Fruit fly (Drosophila melanogaster) whole organism, embryonic: ENCODE results near the gene CG42395.

Source experiments
- Bgb ChIP-seq: fragments of 200-800 bp; sonication (Bioruptor generic); IDR thresholded peaks from 2 replicates; pipeline ENCODE4 v1.3.6; 2022; ENCODE audit warnings: missing biosample characterization, missing genetic modification characterization; ENCODE audit not compliant: partially characterized antibody
- BtbVII ChIP-seq: fragments of 200-800 bp; sonication (Bioruptor generic); optimal IDR thresholded peaks from 3 replicates; lab custom pipeline; 2017; ENCODE audit warnings: missing biosample characterization, mild to moderate bottlenecking, missing genetic modification characterization
- CG10543 ChIP-seq: fragments of 200-800 bp; sonication (Bioruptor generic); optimal IDR thresholded peaks from 3 replicates; lab custom pipeline; 2017; ENCODE audit warnings: missing biosample characterization, mild to moderate bottlenecking, missing genetic modification characterization, moderate library complexity
- CG11398 ChIP-seq: fragments of 200-800 bp; sonication (Bioruptor generic); optimal IDR thresholded peaks from 2 replicates; lab custom pipeline; 2016; ENCODE audit warnings: missing biosample characterization, missing genetic modification characterization
- CG13287 ChIP-seq: fragments of 200-800 bp; sonication (Bioruptor generic); IDR thresholded peaks from 2 replicates; pipeline ENCODE4 v1.3.6; 2022; ENCODE audit warnings: missing biosample characterization, missing genetic modification characterization; ENCODE audit not compliant: partially characterized antibody
- CG13624 ChIP-seq: fragments of 200-800 bp; sonication (Bioruptor generic); optimal IDR thresholded peaks from 2 replicates; lab custom pipeline; 2016; ENCODE audit warnings: missing biosample characterization, missing genetic modification characterization
- CG13894 ChIP-seq: fragments of 200-800 bp; sonication (Bioruptor generic); optimal IDR thresholded peaks from 3 replicates; lab custom pipeline; 2018; ENCODE audit warnings: missing biosample characterization, mild to moderate bottlenecking, missing genetic modification characterization, moderate library complexity
- CG14710 ChIP-seq: fragments of 200-800 bp; sonication (Bioruptor generic); optimal IDR thresholded peaks from 3 replicates; lab custom pipeline; 2019; ENCODE audit warnings: missing biosample characterization, mild to moderate bottlenecking, missing genetic modification characterization, moderate library complexity
- CG15514 ChIP-seq: fragments of 200-800 bp; sonication (Bioruptor generic); optimal IDR thresholded peaks from 3 replicates; lab custom pipeline; 2017; ENCODE audit warnings: missing biosample characterization, missing genetic modification characterization, mild to moderate bottlenecking, moderate library complexity, missing genetic modification reagents
- CG15601 ChIP-seq: fragments of 200-800 bp; sonication (Bioruptor generic); optimal IDR thresholded peaks from 3 replicates; lab custom pipeline; 2019; ENCODE audit warnings: missing biosample characterization, mild to moderate bottlenecking, missing genetic modification characterization, moderate library complexity
- CG16863 ChIP-seq: fragments of 200-800 bp; sonication (Bioruptor generic); optimal IDR thresholded peaks from 3 replicates; lab custom pipeline; 2016; ENCODE audit warnings: missing biosample characterization, missing genetic modification characterization
- CG17186 ChIP-seq: fragments of 200-800 bp; sonication (Bioruptor generic); optimal IDR thresholded peaks from 3 replicates; lab custom pipeline; 2017; ENCODE audit warnings: missing biosample characterization, missing genetic modification reagents, missing genetic modification characterization
- CG1792 ChIP-seq: fragments of 200-800 bp; sonication (Bioruptor generic); optimal IDR thresholded peaks from 2 replicates; lab custom pipeline; 2016; ENCODE audit warnings: missing biosample characterization, missing genetic modification characterization
- CG2116 ChIP-seq: fragments of 200-800 bp; sonication (Bioruptor generic); optimal IDR thresholded peaks from 3 replicates; lab custom pipeline; 2018; ENCODE audit warnings: missing biosample characterization, mild to moderate bottlenecking, missing genetic modification characterization
- CG4820 ChIP-seq: fragments of 200-800 bp; sonication (Bioruptor generic); optimal IDR thresholded peaks from 3 replicates; lab custom pipeline; 2016; ENCODE audit warnings: missing biosample characterization, missing genetic modification characterization
- CG6765 ChIP-seq: fragments of 200-800 bp; sonication (Bioruptor generic); optimal IDR thresholded peaks from 3 replicates; lab custom pipeline; 2017; ENCODE audit warnings: missing biosample characterization, mild to moderate bottlenecking, missing genetic modification characterization
- CG8478 ChIP-seq: fragments of >200 bp; optimal IDR thresholded peaks from 2 replicates; lab custom pipeline; 2018
- CG9932 ChIP-seq: fragments of 200-800 bp; sonication (Bioruptor generic); IDR thresholded peaks from 2 replicates; pipeline ENCODE4 v1.3.6; 2022; ENCODE audit warnings: missing biosample characterization, missing genetic modification characterization
- CHES-1-like ChIP-seq: fragments of 200-800 bp; sonication (Bioruptor generic); optimal IDR thresholded peaks from 2 replicates; lab custom pipeline; 2016; ENCODE audit warnings: missing biosample characterization, missing genetic modification characterization
- Camta ChIP-seq: fragments of 200-800 bp; sonication (Bioruptor generic); optimal IDR thresholded peaks from 2 replicates; lab custom pipeline; 2016; ENCODE audit warnings: missing biosample characterization, missing genetic modification characterization
- CrebB ChIP-seq: fragments of 200-800 bp; sonication (Bioruptor generic); optimal IDR thresholded peaks from 3 replicates; lab custom pipeline; 2018; ENCODE audit warnings: missing biosample characterization, mild to moderate bottlenecking, missing genetic modification characterization
- ERR ChIP-seq: fragments of 200-800 bp; sonication (Bioruptor generic); optimal IDR thresholded peaks from 2 replicates; lab custom pipeline; 2016; ENCODE audit warnings: missing biosample characterization, missing genetic modification characterization
- Fer1 ChIP-seq: fragments of 200-800 bp; sonication (Bioruptor generic); optimal IDR thresholded peaks from 2 replicates; lab custom pipeline; 2017; ENCODE audit warnings: missing biosample characterization, mild to moderate bottlenecking, missing genetic modification characterization
- Fer2 ChIP-seq: fragments of 200-800 bp; sonication (Bioruptor generic); optimal IDR thresholded peaks from 2 replicates; lab custom pipeline; 2018; ENCODE audit warnings: missing biosample characterization, mild to moderate bottlenecking, missing genetic modification characterization, moderate library complexity
- Jarid2 ChIP-seq: fragments of 200-800 bp; sonication (Bioruptor generic); optimal IDR thresholded peaks from 3 replicates; lab custom pipeline; 2017; ENCODE audit warnings: mild to moderate bottlenecking, missing biosample characterization, missing genetic modification reagents, missing genetic modification characterization
- MESR4 ChIP-seq: fragments of 200-800 bp; sonication (Bioruptor generic); optimal IDR thresholded peaks from 2 replicates; lab custom pipeline; 2018; ENCODE audit warnings: missing biosample characterization, mild to moderate bottlenecking, missing genetic modification characterization, moderate library complexity
- NfI ChIP-seq: fragments of 200-800 bp; sonication (Bioruptor generic); optimal IDR thresholded peaks from 3 replicates; lab custom pipeline; 2018; ENCODE audit warnings: missing biosample characterization, mild to moderate bottlenecking, missing genetic modification characterization, moderate library complexity
- Poxn ChIP-seq: fragments of 200-800 bp; sonication (Bioruptor generic); IDR thresholded peaks from 2 replicates; pipeline ENCODE4 v1.3.6; 2022; ENCODE audit warnings: missing biosample characterization, missing genetic modification characterization
- Six4 ChIP-seq: fragments of 200-800 bp; sonication (Bioruptor generic); optimal IDR thresholded peaks from 2 replicates; lab custom pipeline; 2016; ENCODE audit warnings: missing biosample characterization, missing genetic modification characterization
- Tbp ChIP-seq: fragments of >200 bp; optimal IDR thresholded peaks from 2 replicates; lab custom pipeline; 2018; ENCODE audit warnings: missing biosample characterization, missing genetic modification characterization
- ab ChIP-seq: fragments of 200-800 bp; sonication (Bioruptor generic); optimal IDR thresholded peaks from 2 replicates; lab custom pipeline; 2016; ENCODE audit warnings: missing biosample characterization, missing genetic modification characterization
- abd-A ChIP-seq: fragments of 200-800 bp; sonication (Bioruptor generic); optimal IDR thresholded peaks from 3 replicates; lab custom pipeline; 2019; ENCODE audit warnings: missing biosample characterization, mild to moderate bottlenecking, missing genetic modification characterization, moderate library complexity
- ase ChIP-seq: fragments of 200-800 bp; sonication (Bioruptor generic); IDR thresholded peaks from 3 replicates; pipeline ENCODE4 v1.3.6; 2022; ENCODE audit warnings: missing biosample characterization, missing genetic modification characterization
- bsh ChIP-seq, 2 experiments: fragments of 200-800 bp; sonication (Bioruptor generic); optimal IDR thresholded peaks; 2 replicates each; lab custom pipeline; 2017 to 2018; ENCODE audit warnings: mild to moderate bottlenecking in 2 of 2, missing biosample characterization in 2 of 2, missing genetic modification characterization in 2 of 2, moderate library complexity in 1 of 2
- cad ChIP-seq: fragments of >200 bp; optimal IDR thresholded peaks from 2 replicates; lab custom pipeline; 2017; ENCODE audit warnings: missing biosample characterization, missing genetic modification characterization
- chif ChIP-seq, 2 experiments: fragments of 200-800 bp; sonication (Bioruptor generic); optimal IDR thresholded peaks; 3 replicates each; lab custom pipeline; 2016; ENCODE audit warnings: missing biosample characterization in 2 of 2, missing genetic modification characterization in 2 of 2
- chinmo ChIP-seq: fragments of 200-800 bp; sonication (Bioruptor generic); IDR thresholded peaks from 4 replicates; pipeline ENCODE4 v1.3.6; 2022; ENCODE audit warnings: missing biosample characterization, missing genetic modification characterization; ENCODE audit not compliant: partially characterized antibody
- ewg ChIP-seq: fragments of 200-800 bp; sonication (Bioruptor generic); optimal IDR thresholded peaks from 3 replicates; lab custom pipeline; 2017; ENCODE audit warnings: mild to moderate bottlenecking, missing biosample characterization, missing genetic modification reagents, missing genetic modification characterization
- gem ChIP-seq: fragments of 200-800 bp; sonication (Bioruptor generic); optimal IDR thresholded peaks from 2 replicates; lab custom pipeline; 2019; ENCODE audit warnings: missing biosample characterization, mild to moderate bottlenecking, missing genetic modification characterization, moderate library complexity
- lab ChIP-seq: fragments of 200-800 bp; sonication (Bioruptor generic); optimal IDR thresholded peaks from 3 replicates; lab custom pipeline; 2017; ENCODE audit warnings: missing biosample characterization, missing genetic modification characterization, mild to moderate bottlenecking, moderate library complexity, missing genetic modification reagents
- lmd ChIP-seq: fragments of 200-800 bp; sonication (Bioruptor generic); IDR thresholded peaks from 2 replicates; pipeline ENCODE4 v1.3.6; 2022; ENCODE audit warnings: missing biosample characterization, missing genetic modification characterization
- nau ChIP-seq: fragments of 200-800 bp; sonication (Bioruptor generic); optimal IDR thresholded peaks from 3 replicates; lab custom pipeline; 2017; ENCODE audit warnings: missing biosample characterization, mild to moderate bottlenecking, missing genetic modification characterization, missing genetic modification reagents
- nerfin-2 ChIP-seq: fragments of 200-800 bp; sonication (Bioruptor generic); IDR thresholded peaks from 2 replicates; pipeline ENCODE4 v1.3.6; 2022; ENCODE audit warnings: missing biosample characterization, missing genetic modification characterization; ENCODE audit not compliant: partially characterized antibody
- nom ChIP-seq: fragments of 200-800 bp; sonication (Bioruptor generic); optimal IDR thresholded peaks from 2 replicates; lab custom pipeline; 2017; ENCODE audit warnings: missing biosample characterization, missing genetic modification characterization, mild to moderate bottlenecking, moderate library complexity, missing genetic modification reagents
- phol ChIP-seq: fragments of 200-800 bp; sonication (Bioruptor generic); optimal IDR thresholded peaks from 3 replicates; lab custom pipeline; 2018; ENCODE audit warnings: missing biosample characterization, mild to moderate bottlenecking, missing genetic modification characterization, moderate library complexity
- rib ChIP-seq: fragments of 200-800 bp; sonication (Bioruptor generic); IDR thresholded peaks from 2 replicates; pipeline ENCODE4 v1.3.6; 2022; ENCODE audit warnings: missing biosample characterization, missing genetic modification characterization
- sr ChIP-seq: fragments of 200-800 bp; sonication (Bioruptor generic); IDR thresholded peaks from 3 replicates; pipeline ENCODE4 v1.3.6; 2022; ENCODE audit warnings: missing biosample characterization, missing genetic modification characterization
- sug ChIP-seq: fragments of 200-800 bp; optimal IDR thresholded peaks from 2 replicates; lab custom pipeline; 2019; ENCODE audit warnings: missing biosample characterization, mild to moderate bottlenecking, missing genetic modification characterization, moderate library complexity
- vvl ChIP-seq: fragments of 200-800 bp; sonication (Bioruptor generic); IDR thresholded peaks from 2 replicates; pipeline ENCODE4 v1.3.6; 2022; ENCODE audit warnings: missing biosample characterization, missing genetic modification characterization
- yki ChIP-seq: fragments of >200 bp; optimal IDR thresholded peaks from 3 replicates; lab custom pipeline; 2018

The CG42395 gene

dm6 chrX:9581869-9582268 is 5.8 kb upstream of the CG42395 start (continued):
- TF ChIP-seq bsh (GFP tag; optimal IDR thresholded peaks at IDR 0.05; lab: Kevin White, UChicago) (no peak), sr (GFP tag; lab: Robert Waterston, UW) (0 out of 3 replicates have a peak, but pooled peaks have one; percentile 44), ab (GFP tag; lab: Kevin White, UChicago) (no peak), CG13287 (peak; percentile 20; the same call in 1 of the 2 replicates), Fer2 (tag; lab: Kevin White, UChicago) (no peak), nom (GFP tag; lab: Kevin White, UChicago) (peak; percentile 9), abd-A (tag; lab: Kevin White, UChicago) (peak; percentile 96), ase (GFP tag; lab: Robert Waterston, UW) (no peak), CG1792 (GFP tag; lab: Kevin White, UChicago) (no peak), CG15601 (tag; lab: Kevin White, UChicago) (no peak), Jarid2 (no peak), Bgb (peak; percentile 30; the same call in 1 of the 2 replicates), CrebB (peak; percentile 19), sug (tag; lab: Kevin White, UChicago) (no peak), CG9932 (GFP tag; lab: Robert Waterston, UW) (0 out of 2 replicates have a peak, but pooled peaks have one; percentile 8), yki (no peak), Poxn (GFP tag; lab: Robert Waterston, UW) (no peak), CG6765 (GFP tag; lab: Kevin White, UChicago) (peak; percentile 14), CG2116 (GFP tag; lab: Kevin White, UChicago) (peak; percentile 2), ewg (GFP tag; lab: Kevin White, UChicago) (peak; percentile 74), nau (peak; percentile 28), CG10543 (peak; percentile 42), CG4820 (GFP tag; lab: Kevin White, UChicago) (no peak), vvl (GFP tag; lab: Robert Waterston, UW) (no peak), lmd (GFP tag; lab: Robert Waterston, UW) (no peak), Fer1 (GFP tag; lab: Kevin White, UChicago) (peak; percentile 4), BtbVII (GFP tag; lab: Kevin White, UChicago) (peak; percentile 68), CG15514 (GFP tag; lab: Kevin White, UChicago) (peak; percentile 32), CG13894 (tag; lab: Kevin White, UChicago) (peak; percentile 85), CG13624 (GFP tag; lab: Kevin White, UChicago) (no peak), CG8478 (peak; percentile 52), rib (GFP tag; lab: Robert Waterston, UW) (0 out of 2 replicates have a peak, but pooled peaks have one; percentile 31)
- TF ChIP-seq, all 482 proteins: peak for 37

dm6 chrX:9580544-9580943 is 4.5 kb upstream of the CG42395 start:
- TF ChIP-seq CG10543 (no peak), rib (GFP tag; lab: Robert Waterston, UW) (0 out of 2 replicates have a peak, but pooled peaks have one; percentile 17), nerfin-2 (GFP tag; lab: Robert Waterston, UW) (no peak), CG14710 (no peak), Camta (GFP tag; lab: Kevin White, UChicago) (no peak), CG11398 (no peak), gem (tag; lab: Kevin White, UChicago) (no peak), lab (GFP tag; lab: Kevin White, UChicago) (peak; percentile 26), Tbp (GFP tag; lab: Kevin White, UChicago) (no peak), nom (GFP tag; lab: Kevin White, UChicago) (peak; percentile 17), CG17186 (GFP tag; lab: Kevin White, UChicago) (no peak), Six4 (no peak), CHES-1-like (no peak), chinmo (0 out of 4 replicates have a peak, but pooled peaks have one; percentile 71), phol (tag; lab: Kevin White, UChicago) (no peak), cad (GFP tag; lab: Kevin White, UChicago) (no peak), chif (GFP tag; optimal IDR thresholded peaks at IDR 0.05; lab: Kevin White, UChicago) (no peak), NfI (GFP tag; lab: Kevin White, UChicago) (no peak), CG16863 (no peak), MESR4 (GFP tag; lab: Kevin White, UChicago) (no peak), ERR (GFP tag; lab: Kevin White, UChicago) (peak; percentile 38), vvl (GFP tag; lab: Robert Waterston, UW) (0 out of 2 replicates have a peak, but pooled peaks have one; percentile 8)
